Worm (Caenorhabditis elegans) whole organism, L4/young adult: ENCODE results near the gene K02F3.2.

Source experiments
- W03F9.2 ChIP-seq: fragments of 150-350 bp; optimal IDR thresholded peaks from 2 replicates; lab custom pipeline; 2014; ENCODE audit warnings: missing biosample characterization, missing genetic modification characterization
- dao-5 ChIP-seq: sonication (generic microtip); optimal IDR thresholded peaks from 2 replicates; lab custom pipeline; 2016; ENCODE audit warnings: missing genotype, missing genetic modification characterization, moderate library complexity, missing compliant biosample characterization
- him-1 ChIP-seq: sonication (generic microtip); optimal IDR thresholded peaks from 2 replicates; lab custom pipeline; 2016; ENCODE audit warnings: missing genotype, missing genetic modification reagents, missing genetic modification characterization, missing compliant biosample characterization

The K02F3.2 gene

DNA sequence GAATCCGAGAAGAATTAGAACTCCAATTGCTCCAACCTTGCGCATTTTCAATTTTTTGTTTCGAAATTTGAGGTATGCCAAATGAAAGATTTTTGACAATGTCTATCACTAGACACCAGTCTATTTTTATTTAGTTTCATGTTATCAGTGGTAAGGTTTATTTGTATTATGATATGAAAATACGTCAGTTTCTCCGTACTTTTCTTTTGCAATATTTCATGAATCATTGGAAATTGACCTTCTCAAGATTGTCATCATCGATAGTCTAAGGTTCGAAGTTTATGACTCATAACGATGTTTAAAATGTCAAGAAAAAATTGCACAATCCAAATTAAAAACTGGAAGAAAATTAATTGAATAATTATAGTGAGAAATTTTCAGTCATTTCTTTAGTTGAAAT is 27.8 kb downstream of the K02F3.2 start, which contains the start of gene clc-19:
clc-19 (minus strand) TSS at position 135 of the 400 bp plus-strand sequence.
- TF ChIP-seq W03F9.2 (tag; lab: Kevin White, UChicago), result no peak
- no peak for TF ChIP-seq dao-5 (tag; lab: Kevin White, UChicago)
- TF ChIP-seq him-1 (tag; lab: Kevin White, UChicago), result no peak

- TF ChIP-seq him-1 (tag; lab: Kevin White, UChicago) (no peak), W03F9.2 (tag; lab: Kevin White, UChicago) (no peak), dao-5 (tag; lab: Kevin White, UChicago) (no peak)
These were observed 34.0 kb downstream of the K02F3.2 start, which contains the start of the genes T24C4.5 and ucr-2.3 for ce11 chrIII:879634-880033. Gene T24C4.5 (minus strand): TSS chrIII:879734. Gene ucr-2.3 (plus strand): TSS chrIII:879860.

DNA sequence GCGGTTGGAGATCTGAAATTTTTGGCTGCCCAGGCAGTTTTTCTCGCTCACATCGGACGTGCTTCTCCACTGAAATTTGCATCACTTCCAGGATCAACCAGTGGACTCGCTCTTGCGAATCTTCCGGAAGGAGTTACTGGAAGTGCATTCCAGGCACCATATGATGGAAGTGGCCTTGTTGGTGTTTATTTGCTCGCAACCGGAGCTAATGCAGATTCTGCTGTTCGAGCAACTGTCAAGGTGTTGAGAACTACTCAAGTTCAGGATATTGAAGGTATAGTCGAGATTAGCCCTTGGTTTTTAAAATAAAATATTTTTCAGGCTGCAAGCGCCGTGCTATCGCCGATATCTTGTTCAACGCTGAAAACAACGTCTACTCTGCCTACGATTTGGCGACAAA is 35.2 kb downstream of the K02F3.2 start:
- no peak for TF ChIP-seq him-1 (tag; lab: Kevin White, UChicago)
- TF ChIP-seq dao-5 (tag; lab: Kevin White, UChicago), result no peak
- no peak for TF ChIP-seq W03F9.2 (tag; lab: Kevin White, UChicago)

ce11 chrIII:881460-881859 is 35.8 kb downstream of the K02F3.2 start:
- peak; percentile 44 for TF ChIP-seq dao-5 (tag; lab: Kevin White, UChicago)
- no peak for TF ChIP-seq him-1 (tag; lab: Kevin White, UChicago)

DNA sequence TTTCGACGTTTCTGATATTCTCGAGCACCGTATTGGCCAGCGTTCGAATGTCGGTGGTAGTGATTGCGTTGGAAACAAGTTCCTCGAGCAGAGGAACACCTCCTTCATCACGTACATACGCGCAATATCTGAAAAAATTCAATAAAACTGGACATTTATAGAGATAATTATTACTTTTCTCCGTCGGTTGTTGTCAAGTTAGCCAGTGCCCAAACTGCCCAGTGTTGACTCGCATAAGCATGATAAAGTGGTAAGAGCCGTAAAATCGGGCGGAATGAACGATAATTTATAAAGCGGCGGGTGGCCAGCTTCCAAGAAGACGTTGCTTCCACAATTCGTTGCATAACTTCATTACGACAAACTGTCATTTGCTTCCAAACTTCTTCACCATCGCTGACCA is 38.0 kb downstream of the K02F3.2 start:
- no peak for TF ChIP-seq W03F9.2 (tag; lab: Kevin White, UChicago)
- TF ChIP-seq him-1 (tag; lab: Kevin White, UChicago), result no peak
- no peak for TF ChIP-seq dao-5 (tag; lab: Kevin White, UChicago)

- TF ChIP-seq W03F9.2 (tag; lab: Kevin White, UChicago), result no peak
- TF ChIP-seq dao-5 (tag; lab: Kevin White, UChicago), result no peak
- no peak for TF ChIP-seq him-1 (tag; lab: Kevin White, UChicago)
These were observed 41.1 kb downstream of the K02F3.2 start, which contains the start of gene zer-1 for ce11 chrIII:886726-887125. Gene zer-1 (minus strand): TSS chrIII:886793.

- TF ChIP-seq W03F9.2 (tag; lab: Kevin White, UChicago), result peak; percentile 14
- peak; percentile 66 for TF ChIP-seq him-1 (tag; lab: Kevin White, UChicago)
- TF ChIP-seq dao-5 (tag; lab: Kevin White, UChicago), result no peak
These were observed 42.2 kb downstream of the K02F3.2 start for ce11 chrIII:887874-888299.

DNA sequence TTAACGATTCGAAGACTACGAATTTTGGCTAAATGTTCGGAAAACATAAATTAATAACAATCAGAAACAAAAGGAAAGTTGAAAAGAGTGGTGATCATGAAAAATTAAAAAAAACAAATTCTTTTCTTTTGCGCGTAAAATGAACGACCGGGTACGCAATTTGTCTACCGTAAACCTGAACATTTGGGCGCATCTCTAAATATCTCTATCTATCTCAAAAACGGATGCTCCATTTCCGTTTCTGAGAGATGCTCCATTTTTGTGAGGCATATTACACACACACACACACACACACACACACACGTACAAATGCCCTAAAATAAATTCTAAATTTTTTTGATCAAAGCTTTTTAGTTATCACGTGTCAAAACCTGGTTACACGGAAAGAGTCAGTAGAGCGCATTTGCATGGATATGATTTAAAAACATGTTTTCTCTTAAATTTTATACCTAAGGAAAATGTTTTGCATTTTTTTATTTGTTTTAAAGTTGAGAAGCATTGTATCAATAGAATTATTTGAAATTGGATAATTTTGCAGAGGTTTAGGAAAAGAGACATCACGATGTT is 43.4 kb downstream of the K02F3.2 start:
- no peak for TF ChIP-seq him-1 (tag; lab: Kevin White, UChicago)
- no peak for TF ChIP-seq W03F9.2 (tag; lab: Kevin White, UChicago)
- no peak for TF ChIP-seq dao-5 (tag; lab: Kevin White, UChicago)

DNA sequence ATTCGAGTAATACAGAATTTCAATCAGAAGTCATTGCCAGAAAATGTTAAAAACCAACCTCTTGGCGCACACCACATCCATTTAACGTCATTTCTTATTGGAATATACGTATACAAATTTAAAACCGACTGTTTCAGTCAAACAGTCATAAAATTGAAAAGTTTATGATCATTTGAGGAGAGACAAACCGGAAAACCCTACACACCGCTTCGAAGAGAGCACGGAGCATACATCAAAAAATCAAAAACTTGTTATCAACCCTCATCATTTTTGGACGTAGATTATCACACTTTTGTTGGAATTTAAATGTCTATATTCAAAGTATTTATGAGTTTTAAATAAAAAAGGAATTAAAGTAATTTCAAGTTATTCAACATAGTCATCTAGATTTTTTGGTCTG is 45.4 kb downstream of the K02F3.2 start, which contains the start of gene T24C4.10:
T24C4.10 (minus strand) TSS at position 230 of the 400 bp plus-strand sequence.
- no peak for TF ChIP-seq W03F9.2 (tag; lab: Kevin White, UChicago)

DNA sequence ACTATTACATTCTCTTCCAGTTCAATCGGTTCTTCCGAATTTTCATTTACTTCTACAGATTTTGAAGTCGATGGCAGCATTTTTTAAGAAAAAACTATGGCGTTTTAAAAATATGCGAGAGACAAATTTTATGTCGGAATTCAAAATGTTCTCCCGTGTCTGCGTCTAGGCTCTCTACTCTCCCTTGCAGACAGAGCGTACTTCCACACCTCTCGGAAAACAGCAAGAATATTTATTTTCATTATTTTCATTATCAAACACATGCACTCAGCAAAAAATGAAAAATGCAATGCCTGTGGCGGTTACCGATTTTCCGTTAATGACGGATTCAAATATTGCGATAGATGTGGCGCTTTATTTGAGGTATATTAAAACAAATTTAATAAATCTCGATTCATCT is 49.9 kb downstream of the K02F3.2 start, which contains the start of the genes ztf-18 and F23H11.2:
ztf-18 (minus strand) TSS at position 188 of the 400 bp plus-strand sequence.
F23H11.2 (plus strand) TSS at position 223 of the 400 bp plus-strand sequence.
- TF ChIP-seq him-1 (tag; lab: Kevin White, UChicago) (no peak), dao-5 (tag; lab: Kevin White, UChicago) (no peak), W03F9.2 (tag; lab: Kevin White, UChicago) (no peak)

DNA sequence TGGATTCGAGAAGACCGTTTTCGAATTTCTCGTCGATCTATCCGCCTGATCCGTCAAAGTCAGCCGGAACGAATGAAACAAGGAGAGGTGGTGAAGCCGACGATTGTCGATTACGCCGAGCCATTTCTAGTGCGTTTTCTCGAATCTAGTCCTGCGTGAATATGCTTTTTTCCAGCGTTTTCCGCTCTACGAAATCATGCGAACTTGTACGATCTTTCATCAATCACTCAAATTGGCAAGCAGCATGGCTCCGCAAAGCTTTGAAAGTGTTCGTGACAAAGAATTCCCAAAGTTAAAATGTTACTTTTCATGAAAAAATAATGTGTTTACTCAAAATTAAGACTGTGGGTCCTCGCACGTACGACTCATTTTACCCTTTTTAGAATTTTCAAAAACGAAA is 51.3 kb downstream of the K02F3.2 start:
- TF ChIP-seq dao-5 (tag; lab: Kevin White, UChicago), result no peak
- no peak for TF ChIP-seq W03F9.2 (tag; lab: Kevin White, UChicago)
- no peak for TF ChIP-seq him-1 (tag; lab: Kevin White, UChicago)

ce11 chrIII:900134-900533 is 54.5 kb downstream of the K02F3.2 start:
- TF ChIP-seq him-1 (tag; lab: Kevin White, UChicago) (no peak), dao-5 (tag; lab: Kevin White, UChicago) (no peak), W03F9.2 (tag; lab: Kevin White, UChicago) (no peak)
